Worm (Caenorhabditis elegans): ENCODE results near the gene F42A10.7.
A peak's percentile ranks its signal among the peaks of the same experiment; 100 is the strongest.

Gene F42A10.7

ce11 chrIII:6207881-6208280 lies 29.4 kb upstream of the F42A10.7 start, which contains the start of gene C23G10.2 (continued):
- TF ChIP-seq F57A8.1 (GFP tag; optimal IDR thresholded peaks at IDR 0.05) (no peak), ztf-18 (tag; optimal IDR thresholded peaks at IDR 0.05) (no peak), ceh-27 (GFP tag; optimal IDR thresholded peaks at IDR 0.05) (no peak), ztf-26 (tag; optimal IDR thresholded peaks at IDR 0.05) (no peak), snpc-1.1 (tag; optimal IDR thresholded peaks at IDR 0.05; ENCODE audit: insufficient read depth) (peak; percentile 65), mxl-1 (tag; optimal IDR thresholded peaks at IDR 0.05) (no peak), F10E7.11 (tag; optimal IDR thresholded peaks at IDR 0.05) (no peak), zim-3 (tag; optimal IDR thresholded peaks at IDR 0.05) (no peak), bed-2 (GFP tag; IDR thresholded peaks at IDR 0.05) (no peak), tbp1 (GFP tag; optimal IDR thresholded peaks at IDR 0.05) (peak; percentile 39), nhr-80 (tag; optimal IDR thresholded peaks at IDR 0.05) (no peak), ztf-6 (GFP tag; IDR thresholded peaks at IDR 0.05) (no peak), ets-4 (GFP tag; optimal IDR thresholded peaks at IDR 0.05) (no peak), unc-130 (GFP tag; optimal IDR thresholded peaks at IDR 0.05) (no peak), D2030.7 (GFP tag; IDR thresholded peaks at IDR 0.05) (no peak; the same call in 1 of the 2 replicates), nhr-120 (GFP tag; IDR thresholded peaks at IDR 0.05) (no peak), xnd-1 (tag; optimal IDR thresholded peaks at IDR 0.05) (peak; percentile 18), F57C9.4 (tag; optimal IDR thresholded peaks at IDR 0.05) (no peak), ztf-28 (GFP tag; IDR thresholded peaks at IDR 0.05) (no peak), Y56A3A.18 (GFP tag; IDR thresholded peaks at IDR 0.05) (peak; percentile 68; the same call in 1 of the 2 replicates), rpc-1 (optimal IDR thresholded peaks at IDR 0.05) (no peak), rpc-1 (tag; optimal IDR thresholded peaks at IDR 0.05) (no peak), Y79H2A.3 (GFP tag; conservative IDR thresholded peaks at IDR 0.05) (no peak), Y53G8AR.9 (GFP tag; conservative IDR thresholded peaks at IDR 0.05) (no peak), nhr-27 (tag; optimal IDR thresholded peaks at IDR 0.05) (no peak), C17E4.6 (GFP tag; IDR thresholded peaks at IDR 0.05) (no peak), ceh-100 (GFP tag; IDR thresholded peaks at IDR 0.05) (peak; percentile 27; the same call in 1 of the 2 replicates), B0336.3 (GFP tag; IDR thresholded peaks at IDR 0.05) (peak; percentile 48; the same call in 1 of the 2 replicates), mcd-1 (GFP tag; IDR thresholded peaks at IDR 0.05) (no peak), tlf-1 (GFP tag; optimal IDR thresholded peaks at IDR 0.05) (peak; percentile 41), K12H6.12 (tag; optimal IDR thresholded peaks at IDR 0.05) (no peak), lin-54 (GFP tag; optimal IDR thresholded peaks at IDR 0.05) (peak; percentile 16), nfyb-1 (GFP tag; IDR thresholded peaks at IDR 0.05) (0 out of 2 replicates have a peak, but pooled peaks have one; percentile 27), dpl-1 (GFP tag; optimal IDR thresholded peaks at IDR 0.05) (no peak), hsf-1 (GFP tag; IDR thresholded peaks at IDR 0.05) (peak; percentile 61), athp-1 (tag; optimal IDR thresholded peaks at IDR 0.05) (no peak), madf-3 (GFP tag; IDR thresholded peaks at IDR 0.05) (peak; percentile 58; the same call in 1 of the 2 replicates), unc-62 (GFP tag; optimal IDR thresholded peaks at IDR 0.05) (no peak), ekl-4 (GFP tag; IDR thresholded peaks at IDR 0.05) (peak; percentile 70; the same call in 1 of the 2 replicates), B0035.1 (tag; optimal IDR thresholded peaks at IDR 0.05) (no peak), F33H1.4 (GFP tag; IDR thresholded peaks at IDR 0.05) (peak; percentile 32), pha-4 (tag; optimal IDR thresholded peaks at IDR 0.05) (no peak), T26A5.8 (tag; optimal IDR thresholded peaks at IDR 0.05) (no peak), ceh-58 (GFP tag; IDR thresholded peaks at IDR 0.05) (no peak), sea-2 (GFP tag; IDR thresholded peaks at IDR 0.05) (no peak), hmg-1.2 (GFP tag; IDR thresholded peaks at IDR 0.05) (peak; percentile 30; the same call in 1 of the 2 replicates), nfya-1 (tag; optimal IDR thresholded peaks at IDR 0.05; ENCODE audit: borderline replicate concordance, insufficient read depth) (no peak), cebp-2 (GFP tag; IDR thresholded peaks at IDR 0.05) (no peak), akir-1 (GFP tag; optimal IDR thresholded peaks at IDR 0.05) (no peak)

All from whole organism, young adult.